Worm (Caenorhabditis elegans): ENCODE data around the gene hsp-90.
A peak's percentile ranks its signal among the peaks of the same experiment; 100 is the strongest.

Gene hsp-90

DNA sequence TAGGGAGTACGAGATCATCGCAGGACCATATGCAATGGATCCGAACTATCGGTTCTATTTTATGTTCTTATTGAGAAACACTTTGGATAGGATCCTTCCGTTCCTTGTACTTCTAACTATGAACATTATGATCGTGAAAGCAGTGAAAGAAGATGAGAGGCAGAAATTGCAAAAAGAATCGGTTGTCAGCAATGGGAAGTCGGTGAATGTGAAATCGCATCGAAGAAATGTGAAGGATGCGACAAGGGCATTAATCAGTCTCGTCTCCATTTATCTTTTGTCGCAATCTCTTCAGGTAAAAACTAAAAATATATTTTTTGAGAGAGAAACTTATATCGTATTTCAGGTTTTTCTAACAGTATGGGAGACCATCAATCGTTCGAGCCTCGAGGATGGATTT lies 1.8 kb upstream of the hsp-90 start:
- TF ChIP-seq zag-1 (tag; optimal IDR thresholded peaks at IDR 0.05) (no peak), mab-5 (tag; optimal IDR thresholded peaks at IDR 0.05) (no peak), elt-3 (tag; optimal IDR thresholded peaks at IDR 0.05) (no peak), C34F6.9 (tag; optimal IDR thresholded peaks at IDR 0.05) (peak; percentile 14), nhr-77 (tag; optimal IDR thresholded peaks at IDR 0.05) (no peak)

DNA sequence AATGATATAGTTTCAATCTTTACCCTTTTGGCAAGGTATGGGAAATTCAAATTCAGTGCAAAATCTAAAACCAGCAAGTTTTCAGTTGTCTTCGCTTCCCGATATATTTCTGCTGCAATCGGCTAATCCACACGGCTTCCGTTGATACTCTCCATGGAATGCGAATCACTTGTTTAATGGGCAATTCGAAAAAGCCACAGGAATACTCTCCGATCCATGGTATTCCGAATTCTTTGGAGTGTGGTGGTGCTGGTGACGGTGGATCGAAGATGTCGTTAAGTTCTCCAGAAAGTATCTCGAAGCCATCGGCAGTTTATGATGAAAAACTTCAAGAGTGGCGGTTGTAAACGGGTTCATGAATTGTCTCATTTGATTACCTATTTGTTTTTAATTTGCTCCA lies 1.4 kb upstream of the hsp-90 start:
- peak; percentile 40 for TF ChIP-seq ama-1 (optimal IDR thresholded peaks at IDR 0.05)
- no peak for TF ChIP-seq nhr-11 (tag; optimal IDR thresholded peaks at IDR 0.05)

- TF ChIP-seq nhr-25 (tag; optimal IDR thresholded peaks at IDR 0.05) (no peak), alr-1 (tag; optimal IDR thresholded peaks at IDR 0.05) (no peak), nhr-21 (tag; optimal IDR thresholded peaks at IDR 0.05) (no peak), aly-2 (tag; optimal IDR thresholded peaks at IDR 0.05) (no peak), zag-1 (tag; optimal IDR thresholded peaks at IDR 0.05) (no peak), mab-5 (tag; optimal IDR thresholded peaks at IDR 0.05) (no peak), F13H6.1 (tag; optimal IDR thresholded peaks at IDR 0.05) (no peak)
These were observed 792 bp upstream of the hsp-90 start for ce11 chrV:14683926-14684325.

ce11 chrV:14685435-14686058 lies 829 bp downstream of the hsp-90 start, which contains the start of gene C47E8.4:
C47E8.4 (minus strand) TSS chrV:14685485.
- TF ChIP-seq fos-1 (tag; optimal IDR thresholded peaks at IDR 0.05) (peak; percentile 89), nhr-11 (tag; optimal IDR thresholded peaks at IDR 0.05) (no peak), peb-1 (tag; optimal IDR thresholded peaks at IDR 0.05) (no peak), ztf-1 (GFP tag; conservative IDR thresholded peaks at IDR 0.05) (peak; percentile 91; the same call in 1 of the 2 replicates), nhr-10 (tag; optimal IDR thresholded peaks at IDR 0.05) (peak; percentile 92), zag-1 (tag; optimal IDR thresholded peaks at IDR 0.05) (peak; percentile 93), mab-5 (tag; optimal IDR thresholded peaks at IDR 0.05) (peak; percentile 97), lsy-2 (tag; optimal IDR thresholded peaks at IDR 0.05) (peak; percentile 97 to 98), lin-11 (tag; optimal IDR thresholded peaks at IDR 0.05) (peak; percentile 96), nhr-21 (tag; optimal IDR thresholded peaks at IDR 0.05) (peak; percentile 98), Y55F3AM.14 (GFP tag; optimal IDR thresholded peaks at IDR 0.05) (peak; percentile 94), elt-3 (tag; optimal IDR thresholded peaks at IDR 0.05) (no peak), nhr-77 (tag; optimal IDR thresholded peaks at IDR 0.05) (peak; percentile 83), unc-39 (tag; optimal IDR thresholded peaks at IDR 0.05) (no peak), ZK546.5 (tag; optimal IDR thresholded peaks at IDR 0.05) (peak; percentile 70), nhr-12 (tag; optimal IDR thresholded peaks at IDR 0.05) (peak; percentile 46), nhr-25 (tag; optimal IDR thresholded peaks at IDR 0.05) (peak; percentile 98), gmeb-1 (tag; optimal IDR thresholded peaks at IDR 0.05) (peak; percentile 95), egl-27 (tag; optimal IDR thresholded peaks at IDR 0.05) (peak; percentile 95), unc-55 (GFP tag; optimal IDR thresholded peaks at IDR 0.05) (peak; percentile 99), nhr-6 (tag; optimal IDR thresholded peaks at IDR 0.05) (no peak), nhr-237 (tag; optimal IDR thresholded peaks at IDR 0.05) (peak; percentile 75), crh-2 (tag; optimal IDR thresholded peaks at IDR 0.05) (peak; percentile 98), nhr-129 (tag; optimal IDR thresholded peaks at IDR 0.05) (peak; percentile 97), nhr-23 (tag; optimal IDR thresholded peaks at IDR 0.05) (no peak), sem-4 (tag; optimal IDR thresholded peaks at IDR 0.05) (peak; percentile 98), mdl-1 (tag; optimal IDR thresholded peaks at IDR 0.05) (peak; percentile 11 to 74), unc-62 (GFP tag; optimal IDR thresholded peaks at IDR 0.05) (peak; percentile 83), lin-39 (tag; optimal IDR thresholded peaks at IDR 0.05) (peak; percentile 68), ztf-4 (tag; optimal IDR thresholded peaks at IDR 0.05) (peak; percentile 98), ztf-11 (tag; optimal IDR thresholded peaks at IDR 0.05) (peak; percentile 68), sma-9 (GFP tag; optimal IDR thresholded peaks at IDR 0.05) (peak; percentile 99), sma-9 (tag; optimal IDR thresholded peaks at IDR 0.05) (no peak), lin-13 (GFP tag; optimal IDR thresholded peaks at IDR 0.05) (peak; percentile 97), F13H6.1 (tag; optimal IDR thresholded peaks at IDR 0.05) (peak; percentile 98), R02D3.7 (tag; optimal IDR thresholded peaks at IDR 0.05) (peak; percentile 81), aly-2 (tag; optimal IDR thresholded peaks at IDR 0.05) (no peak), ceh-16 (tag; optimal IDR thresholded peaks at IDR 0.05) (peak; percentile 73), ceh-82 (tag; optimal IDR thresholded peaks at IDR 0.05) (peak; percentile 61), mbf-1 (tag; optimal IDR thresholded peaks at IDR 0.05) (peak; percentile 54), alr-1 (tag; optimal IDR thresholded peaks at IDR 0.05) (no peak), elt-1 (tag; optimal IDR thresholded peaks at IDR 0.05) (no peak), C34F6.9 (tag; optimal IDR thresholded peaks at IDR 0.05) (peak; percentile 99), sma-3 (GFP tag; optimal IDR thresholded peaks at IDR 0.05) (peak; percentile 99), snpc-4 (tag; optimal IDR thresholded peaks at IDR 0.05) (peak; percentile 90), dmd-4 (tag; optimal IDR thresholded peaks at IDR 0.05) (peak; percentile 65), ama-1 (optimal IDR thresholded peaks at IDR 0.05) (peak; percentile 93)

Measured in whole organism, L2 larva.